Worm (Caenorhabditis elegans): ENCODE data around the gene Y41D4A.1.

- no peak for TF ChIP-seq mep-1 (tag; optimal IDR thresholded peaks at IDR 0.05)
- no peak for TF ChIP-seq lin-13 (tag; optimal IDR thresholded peaks at IDR 0.05)
- TF ChIP-seq elt-1 (tag; optimal IDR thresholded peaks at IDR 0.05; ENCODE audit: borderline replicate concordance, insufficient read depth) = no peak
- no peak for TF ChIP-seq nhr-28 (tag; optimal IDR thresholded peaks at IDR 0.05)
- TF ChIP-seq unc-39 (tag; optimal IDR thresholded peaks at IDR 0.05) = no peak
Measured at ce11 chrIV:1813869-1814268, 41.9 kb downstream of the Y41D4A.1 start.
